Fruit fly (Drosophila melanogaster) whole organism, larva: ENCODE data around the gene Regnase-1.

Experiments
- noc ChIP-seq: fragments of 200-800 bp; sonication (Bioruptor generic); optimal IDR thresholded peaks from 3 replicates; lab custom pipeline; 2019; ENCODE audit warnings: missing biosample characterization, mild to moderate bottlenecking, missing genetic modification characterization, moderate library complexity

Gene Regnase-1

DNA sequence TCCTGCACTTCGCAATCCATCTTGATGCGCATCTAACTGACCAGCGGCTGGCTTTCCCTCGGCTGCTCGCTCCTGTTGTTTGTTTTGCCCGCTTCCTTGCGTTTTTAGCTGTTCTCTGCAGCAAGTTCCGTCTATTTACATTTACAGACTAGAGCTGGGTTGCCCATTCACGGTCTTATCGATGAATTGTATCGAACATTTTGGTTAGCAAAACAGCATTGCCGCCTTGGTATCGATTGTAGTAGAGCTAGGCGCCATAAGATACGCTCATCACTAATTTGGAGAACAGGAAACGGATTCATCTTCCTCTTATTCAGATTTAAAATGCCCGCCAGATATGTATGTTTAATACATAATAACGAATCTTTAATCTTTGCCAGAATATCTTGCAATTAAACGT lies at the start of gene Regnase-1:
TSS of gene Regnase-1 (minus strand) at position 170 of the 400 bp plus-strand sequence.
- TF ChIP-seq noc = peak; percentile 68

DNA sequence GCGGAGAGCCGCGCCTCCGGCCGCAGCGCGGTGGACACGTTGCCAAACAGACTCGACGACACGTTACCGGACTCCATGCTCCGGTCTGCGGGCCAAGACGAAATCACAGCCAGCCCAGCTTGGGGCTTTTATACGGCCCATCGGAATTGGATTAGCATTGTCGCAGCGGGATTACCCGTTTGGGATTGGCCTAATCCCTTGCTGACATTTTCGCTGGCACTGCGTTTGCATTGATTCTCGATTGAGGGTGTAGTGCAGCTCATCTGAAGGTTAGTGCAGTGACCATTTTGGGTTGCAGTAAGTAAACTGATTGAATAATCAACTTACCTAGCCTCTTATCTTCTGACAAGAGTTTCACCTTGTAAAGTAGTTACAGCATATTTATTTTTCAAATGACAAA lies 46.5 kb upstream of the Regnase-1 start, which contains the start of gene Rh3:
TSS of gene Rh3 (minus strand) at position 101 of the 400 bp plus-strand sequence.
- no peak for TF ChIP-seq noc

DNA sequence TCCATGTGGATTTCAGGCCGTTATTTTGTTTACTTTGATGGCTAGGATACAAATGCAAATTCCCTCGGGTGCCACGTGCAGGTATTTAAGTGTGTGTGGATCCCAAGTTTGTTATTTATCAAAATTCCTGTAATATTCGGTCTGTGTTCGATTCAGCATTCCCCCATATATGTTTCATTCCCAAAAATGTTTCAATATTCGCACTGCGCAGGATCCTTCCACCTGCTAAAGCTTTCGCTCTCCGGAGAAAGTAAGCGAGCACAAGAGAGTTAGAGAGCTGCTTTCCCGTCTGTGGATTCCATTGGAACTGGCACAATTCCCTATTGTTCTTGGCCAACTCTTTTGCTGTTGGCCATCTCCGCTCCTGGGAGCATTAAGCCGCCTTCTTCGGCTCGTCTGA lies 44.3 kb upstream of the Regnase-1 start:
- no peak for TF ChIP-seq noc

DNA sequence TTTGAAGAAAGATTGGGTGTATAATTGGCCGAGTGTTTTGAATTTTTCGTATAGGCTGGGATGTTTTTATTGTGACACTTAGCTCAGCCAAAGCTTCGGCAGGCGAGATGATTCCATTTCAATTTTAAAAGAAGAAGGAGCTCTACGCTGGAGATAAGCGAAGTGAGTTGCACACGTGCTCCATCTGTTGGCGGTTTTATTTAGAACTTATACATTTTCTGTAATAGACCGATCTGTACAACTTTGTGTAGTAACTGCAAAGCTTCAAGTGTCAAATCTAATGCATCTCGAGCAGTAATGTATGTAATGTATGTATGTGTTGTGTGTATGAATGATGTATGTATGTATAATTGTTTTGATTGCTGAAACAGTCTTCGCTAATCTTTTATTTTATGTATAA lies 30.6 kb upstream of the Regnase-1 start:
- no peak for TF ChIP-seq noc

DNA sequence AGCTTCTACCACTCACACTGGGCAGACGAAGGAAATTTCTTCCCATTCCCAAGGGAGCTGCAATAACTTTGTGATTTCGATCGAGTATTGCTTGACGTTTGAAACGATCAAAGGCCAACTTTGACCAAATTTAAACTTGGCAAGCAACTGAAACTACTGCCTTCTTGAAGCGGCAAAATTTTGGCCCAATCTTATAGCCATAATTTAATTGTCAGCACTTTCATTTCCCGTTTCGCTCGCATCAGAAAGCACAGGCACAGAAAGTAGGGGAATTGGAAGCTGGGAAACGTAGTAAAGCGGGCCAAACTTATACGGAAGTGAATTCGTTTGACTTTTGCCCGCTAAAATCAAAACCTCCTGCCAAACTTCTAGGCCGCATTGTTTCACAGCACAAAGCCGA lies 23.8 kb upstream of the Regnase-1 start, which contains the start of gene CG4390:
TSS of gene CG4390 (minus strand) at position 101 of the 400 bp plus-strand sequence.
- TF ChIP-seq noc = no peak

DNA sequence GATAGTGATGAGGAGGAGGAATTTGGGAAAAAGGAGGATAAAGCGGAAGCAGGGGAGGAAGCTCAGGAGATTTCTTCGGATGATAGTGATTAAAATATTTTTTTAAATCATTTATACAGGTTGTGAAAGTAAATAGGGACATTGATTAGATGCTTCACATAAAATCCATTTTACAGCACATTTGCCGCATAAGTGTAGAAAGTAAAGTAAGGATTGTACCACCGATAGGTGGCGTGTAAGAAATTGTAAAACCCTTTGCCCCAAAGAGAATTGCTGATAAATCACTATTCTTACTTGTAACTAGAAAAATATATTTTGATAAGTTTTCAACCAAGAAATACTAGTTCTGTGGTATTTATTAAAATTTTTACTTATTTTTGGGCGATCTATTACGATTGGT lies 23.1 kb upstream of the Regnase-1 start:
- TF ChIP-seq noc = no peak

DNA sequence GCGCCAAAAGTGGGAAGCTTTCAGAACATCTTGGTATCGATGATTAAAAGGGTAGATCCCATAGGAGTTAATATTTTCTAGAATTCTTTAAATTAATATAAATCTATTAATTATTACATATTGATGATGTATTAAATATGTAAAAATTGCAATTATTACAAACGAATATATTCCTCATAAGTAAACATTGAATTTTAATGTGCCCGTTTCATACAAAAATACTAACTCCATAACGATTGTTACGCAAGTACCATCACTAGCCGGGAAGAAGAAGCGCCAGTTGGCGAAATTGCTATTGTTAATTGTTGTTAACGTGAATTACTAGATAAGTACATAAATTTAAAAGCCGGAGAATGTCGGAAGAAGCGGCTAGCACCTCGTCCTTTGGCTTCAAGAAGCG lies 21.6 kb upstream of the Regnase-1 start, which contains the start of gene mdlc:
TSS of gene mdlc (plus strand) at position 248 of the 400 bp plus-strand sequence.
- TF ChIP-seq noc = no peak

DNA sequence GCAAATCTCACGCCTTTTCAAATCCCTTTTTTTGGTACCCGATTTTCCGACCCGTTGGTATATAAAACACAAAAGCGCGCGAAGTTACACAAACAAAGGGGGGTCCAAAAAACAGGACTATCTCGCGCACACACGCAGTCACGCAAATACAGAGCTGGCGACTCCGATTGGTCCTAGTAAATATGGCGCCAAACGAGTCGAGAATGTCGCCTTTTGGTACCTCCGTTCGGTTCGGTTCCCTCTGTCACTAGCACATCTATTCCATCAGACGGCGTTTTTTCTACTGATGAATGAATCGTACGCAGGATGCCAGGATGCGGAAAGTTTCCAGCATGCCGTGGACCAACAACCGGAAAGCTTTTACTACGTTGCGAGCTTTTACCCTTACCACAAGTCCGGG lies 20.0 kb upstream of the Regnase-1 start, which contains the start of gene CG17193:
TSS of gene CG17193 (minus strand) at position 289 of the 400 bp plus-strand sequence.
- no peak for TF ChIP-seq noc

DNA sequence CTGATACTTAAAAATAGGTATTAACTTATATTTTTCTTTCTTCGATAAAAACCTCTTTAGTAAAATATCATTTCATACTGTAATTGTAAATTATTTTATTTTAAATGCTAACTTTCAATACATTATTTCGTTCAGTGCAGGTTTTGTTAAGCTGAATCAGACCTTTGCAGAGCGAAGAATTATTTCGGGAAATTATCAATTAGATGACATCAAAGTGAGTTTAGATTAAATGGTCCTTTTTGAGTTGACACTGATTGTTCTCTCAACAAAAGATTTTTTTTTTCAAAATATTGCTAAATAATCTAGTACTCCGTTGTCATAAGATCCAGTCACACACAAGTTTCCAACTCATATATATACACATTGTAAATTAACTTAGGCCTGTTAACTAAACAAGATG lies 6.6 kb upstream of the Regnase-1 start, which contains the start of the genes CG33934 and Indy-2:
TSS of gene CG33934 (plus strand) at position 301 of the 400 bp plus-strand sequence.
TSS of gene Indy-2 (plus strand) at position 301 of the 400 bp plus-strand sequence.
- TF ChIP-seq noc = no peak

DNA sequence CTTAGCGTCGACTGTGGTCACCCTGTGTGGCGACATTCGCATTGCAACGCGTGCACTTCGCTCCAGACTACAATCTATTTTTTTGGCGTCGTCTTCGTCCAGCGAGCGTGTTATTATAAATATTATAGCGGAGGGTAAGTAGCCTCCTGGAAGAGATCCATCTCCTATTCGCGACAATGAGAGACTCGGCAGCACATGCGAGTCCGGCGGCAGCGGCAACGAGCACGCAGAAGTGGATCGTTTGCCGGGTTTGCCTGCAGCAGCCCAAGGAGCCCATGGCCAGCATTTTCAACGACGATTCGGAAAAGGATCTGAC lies 4.1 kb downstream of the Regnase-1 start, which contains the start of gene idc:
TSS of gene idc (plus strand) at position 60 of the 316 bp plus-strand sequence.
- TF ChIP-seq noc = no peak

DNA sequence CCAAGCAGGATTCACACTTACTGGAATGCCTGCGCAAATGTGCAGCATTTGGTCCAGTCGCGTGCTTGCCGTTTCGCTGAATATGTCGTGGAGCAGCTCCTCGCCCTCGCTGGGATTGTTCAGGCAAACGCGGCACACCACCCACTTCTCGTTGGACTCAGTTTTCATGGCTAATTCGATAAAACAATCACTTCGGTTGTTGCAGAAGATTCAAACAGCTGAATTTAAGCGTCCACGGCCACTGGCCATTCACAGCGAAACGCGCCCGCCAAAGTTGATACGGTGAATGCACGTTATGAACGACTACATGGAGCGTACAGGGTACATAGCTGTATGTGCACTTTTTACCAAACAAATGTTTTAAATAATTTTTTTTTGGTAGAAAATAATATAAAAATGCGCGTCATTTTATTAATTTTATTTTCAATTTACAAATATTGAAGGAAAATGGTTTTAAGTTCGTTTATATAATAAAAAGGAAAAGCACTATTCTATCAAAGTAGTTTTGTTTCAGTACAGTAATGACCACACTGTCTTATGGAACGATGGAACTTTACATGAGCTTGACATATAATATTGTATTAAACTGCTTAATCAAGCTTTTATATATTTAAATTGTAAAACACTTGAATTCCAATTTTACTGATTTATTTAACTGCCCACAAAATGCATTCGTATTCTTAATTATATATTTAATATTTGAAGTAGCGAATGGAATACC lies 4.7 kb downstream of the Regnase-1 start, which contains the start of gene trem:
TSS of gene trem (minus strand) at position 267 of the 721 bp plus-strand sequence.
- TF ChIP-seq noc = peak; percentile 75

DNA sequence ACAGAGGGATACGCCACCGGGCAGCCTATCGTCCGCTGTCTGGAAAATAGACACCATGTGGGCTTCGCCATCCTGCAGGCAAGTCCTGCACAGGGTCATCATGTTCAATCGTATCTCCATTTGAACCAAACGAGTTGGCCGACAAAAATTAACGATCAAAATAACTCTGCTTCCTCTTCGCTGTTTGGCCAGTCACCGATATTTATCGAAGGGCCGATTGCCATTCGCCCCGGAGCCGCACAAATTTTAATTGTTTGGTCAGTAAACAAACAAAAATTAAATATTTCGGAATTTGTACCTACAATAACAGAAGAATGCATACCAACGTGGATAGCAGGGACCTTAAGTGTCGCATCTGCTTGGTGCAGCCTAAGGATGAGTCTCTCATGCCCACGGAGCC lies 8.0 kb downstream of the Regnase-1 start, which contains the start of the genes CG4424 and CG4854:
TSS of gene CG4424 (minus strand) at position 200 of the 400 bp plus-strand sequence.
TSS of gene CG4854 (plus strand) at position 218 of the 400 bp plus-strand sequence.
- TF ChIP-seq noc = no peak

DNA sequence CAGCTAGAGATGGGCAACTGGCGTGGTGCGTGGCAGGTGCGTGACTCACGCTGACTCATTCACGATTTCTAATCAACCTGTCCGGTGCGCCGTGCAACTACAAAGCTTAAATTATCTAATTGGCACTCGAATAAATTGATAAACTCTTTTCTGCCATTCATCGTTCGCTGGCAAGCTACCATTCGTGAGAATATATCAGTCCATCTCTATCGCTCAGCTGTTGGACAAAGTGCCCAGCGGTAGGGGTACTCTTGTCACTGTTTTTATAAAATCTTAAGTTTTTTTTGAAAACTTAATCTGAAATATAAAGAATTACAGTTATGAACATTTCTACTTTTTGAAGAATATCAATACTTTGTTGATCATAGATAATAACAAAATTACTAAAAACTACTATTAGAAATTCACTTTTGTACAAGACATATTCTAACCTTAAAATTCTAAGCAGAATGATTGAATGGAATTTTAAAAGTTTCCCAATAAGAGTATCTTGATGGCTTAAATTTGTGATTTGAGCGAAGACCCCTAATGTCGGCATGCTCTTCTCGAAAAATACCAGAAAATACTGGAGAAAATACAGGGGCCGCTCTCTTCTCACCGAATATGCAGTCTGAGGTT lies 14.6 kb downstream of the Regnase-1 start, which contains the start of the genes PIG-L and psidin:
TSS of gene PIG-L (minus strand) at position 187 of the 618 bp plus-strand sequence.
TSS of gene psidin (plus strand) at position 553 of the 618 bp plus-strand sequence.
- TF ChIP-seq noc = no peak

DNA sequence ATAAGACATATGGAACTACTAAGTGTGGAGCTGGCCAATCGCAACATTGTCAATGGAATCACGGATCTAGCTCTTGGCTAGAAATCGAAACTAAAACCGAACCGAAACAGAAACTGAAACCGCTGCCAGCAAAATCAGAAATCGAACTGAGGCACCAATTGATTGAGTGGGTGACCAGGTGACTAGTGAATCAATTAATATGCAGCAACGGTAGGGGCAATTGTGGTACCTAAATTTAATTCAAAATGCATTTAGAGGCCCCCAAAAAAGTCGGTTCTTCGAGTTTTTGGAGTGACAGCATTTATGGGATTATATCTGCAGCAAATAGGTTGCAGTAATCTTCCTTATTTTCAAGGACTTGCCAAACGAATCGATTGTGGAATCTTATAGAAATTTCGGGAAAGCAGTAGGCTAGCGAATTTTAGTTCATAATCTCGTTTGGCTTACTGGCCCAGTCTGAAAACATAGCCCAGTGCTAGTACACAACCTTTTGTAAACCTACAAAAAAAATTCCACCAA lies 22.4 kb downstream of the Regnase-1 start, which contains the start of the genes CG17190 and CG4836:
TSS of gene CG17190 (minus strand) at position 101 of the 519 bp plus-strand sequence.
TSS of gene CG4836 (plus strand) at position 469 of the 519 bp plus-strand sequence.
- no peak for TF ChIP-seq noc

DNA sequence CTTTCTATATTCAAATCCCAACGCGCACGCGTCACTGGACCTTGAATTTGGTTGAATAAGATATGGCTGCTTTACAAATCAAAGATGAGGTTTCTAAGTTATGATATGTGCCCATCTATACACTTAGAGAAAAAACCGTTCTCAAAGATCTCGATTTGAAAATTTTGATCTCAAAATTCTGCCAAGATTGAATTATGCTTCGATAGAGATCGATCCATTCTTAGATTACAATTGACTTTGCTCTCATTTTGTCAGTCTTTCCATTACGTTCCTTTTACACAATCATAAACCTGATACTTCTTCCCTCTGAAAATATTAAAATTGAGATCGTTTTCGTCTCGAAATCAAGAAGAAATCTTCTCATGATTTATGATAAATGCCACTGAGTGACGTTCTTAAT lies 23.2 kb downstream of the Regnase-1 start:
- TF ChIP-seq noc = no peak

DNA sequence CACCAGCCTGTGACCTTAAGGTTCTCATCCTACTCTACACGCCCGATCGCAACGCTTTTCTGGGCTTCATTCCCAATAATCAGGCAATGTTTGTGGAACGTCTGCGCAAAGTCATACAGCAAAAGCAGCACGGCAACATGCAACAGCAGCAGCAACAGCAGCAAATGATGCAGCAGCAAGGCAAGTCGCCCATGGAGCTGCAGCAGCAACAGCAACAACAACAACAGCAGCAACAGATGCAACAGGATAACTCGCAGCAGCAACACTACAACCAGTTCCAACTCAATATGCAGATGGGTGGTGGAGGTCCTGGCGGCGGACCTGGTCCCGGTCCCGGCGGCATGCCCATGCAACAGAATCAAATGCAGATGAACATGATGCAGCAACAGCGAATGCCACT lies 24.9 kb downstream of the Regnase-1 start:
- TF ChIP-seq noc = no peak
